Worm (Caenorhabditis elegans): ENCODE measurements around the gene agt-2.

The agt-2 gene

DNA sequence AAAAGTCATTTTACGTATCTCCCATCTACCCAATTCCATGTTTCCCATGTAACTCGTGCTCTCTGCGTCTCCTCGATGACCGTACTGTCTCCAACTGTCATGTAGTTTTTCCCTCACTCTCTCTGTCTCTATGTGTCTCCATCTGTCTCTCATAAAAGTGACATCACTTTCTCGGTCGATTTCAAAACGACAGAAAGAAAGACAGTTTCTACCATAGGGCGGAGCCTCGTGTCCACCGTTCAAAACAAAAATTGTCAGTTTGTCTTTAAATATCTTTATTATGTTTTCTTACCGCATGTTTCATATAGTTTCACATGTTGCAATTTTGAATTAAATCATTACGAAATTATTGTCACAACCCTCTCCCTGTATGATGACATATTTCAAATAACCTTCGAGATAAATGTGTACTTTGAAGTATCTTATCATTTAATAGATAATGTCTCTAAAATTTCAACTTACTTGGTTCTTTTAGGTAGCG, 43.4 kb downstream of the agt-2 start (continued):
- TF ChIP-seq F57C9.4 (tag; optimal IDR thresholded peaks at IDR 0.05) (no peak), ccch-3 (GFP tag; optimal IDR thresholded peaks at IDR 0.05) (no peak), ztf-25 (GFP tag; IDR thresholded peaks at IDR 0.05) (no peak), snpc-1.3 (tag; optimal IDR thresholded peaks at IDR 0.05; ENCODE audit: insufficient read depth) (no peak), T26A5.8 (tag; optimal IDR thresholded peaks at IDR 0.05) (no peak), attf-6 (GFP tag; IDR thresholded peaks at IDR 0.05) (no peak), nhr-80 (tag; optimal IDR thresholded peaks at IDR 0.05) (peak; percentile 84), madf-3 (GFP tag; IDR thresholded peaks at IDR 0.05) (no peak), egrh-3 (GFP tag; IDR thresholded peaks at IDR 0.05) (no peak), mxl-1 (tag; optimal IDR thresholded peaks at IDR 0.05) (no peak), hsf-1 (GFP tag; IDR thresholded peaks at IDR 0.05) (no peak), hrde-1 (tag; optimal IDR thresholded peaks at IDR 0.05; ENCODE audit: borderline replicate concordance) (no peak), nhr-179 (tag; optimal IDR thresholded peaks at IDR 0.05) (no peak), dpl-1 (GFP tag; optimal IDR thresholded peaks at IDR 0.05) (no peak), madf-6 (GFP tag; IDR thresholded peaks at IDR 0.05) (no peak), lin-35 (GFP tag; optimal IDR thresholded peaks at IDR 0.05) (peak in 1 of 3 experiments; percentile 18), lin-26 (GFP tag; IDR thresholded peaks at IDR 0.05) (no peak), mel-28 (tag; optimal IDR thresholded peaks at IDR 0.05; ENCODE audit: borderline replicate concordance) (no peak), rpc-1 (optimal IDR thresholded peaks at IDR 0.05) (no peak), rpc-1 (tag; optimal IDR thresholded peaks at IDR 0.05) (no peak), him-1 (tag; optimal IDR thresholded peaks at IDR 0.05) (no peak), let-526 (GFP tag; IDR thresholded peaks at IDR 0.05) (no peak), repo-1 (tag; optimal IDR thresholded peaks at IDR 0.05) (no peak), cebp-1 (GFP tag; IDR thresholded peaks at IDR 0.05) (peak; percentile 77), cebp-1 (tag; optimal IDR thresholded peaks at IDR 0.05) (peak; percentile 94), snpc-3.4 (tag; optimal IDR thresholded peaks at IDR 0.05) (no peak), F49E8.2 (tag; optimal IDR thresholded peaks at IDR 0.05; ENCODE audit: insufficient read depth) (no peak), ceh-79 (tag; optimal IDR thresholded peaks at IDR 0.05) (no peak), hlh-12 (tag; optimal IDR thresholded peaks at IDR 0.05) (no peak), ztf-22 (GFP tag; optimal IDR thresholded peaks at IDR 0.05) (peak; percentile 25), ztf-28 (GFP tag; IDR thresholded peaks at IDR 0.05) (no peak), snpc-4 (GFP tag; optimal IDR thresholded peaks at IDR 0.05) (no peak), snpc-4 (tag; optimal IDR thresholded peaks at IDR 0.05) (peak in 1 of 4 experiments; percentile 49), F52B5.7 (tag; optimal IDR thresholded peaks at IDR 0.05) (no peak), tbx-9 (tag; optimal IDR thresholded peaks at IDR 0.05; ENCODE audit: borderline replicate concordance) (no peak), bed-2 (GFP tag; IDR thresholded peaks at IDR 0.05) (no peak), F39B2.1 (GFP tag; IDR thresholded peaks at IDR 0.05) (no peak), zfh-2 (GFP tag; conservative IDR thresholded peaks at IDR 0.05) (0 out of 2 replicates have a peak, but pooled peaks have one; percentile 9), B0035.1 (tag; optimal IDR thresholded peaks at IDR 0.05) (no peak), ceh-58 (GFP tag; IDR thresholded peaks at IDR 0.05) (no peak), die-1 (tag; optimal IDR thresholded peaks at IDR 0.05) (no peak), Y79H2A.3 (GFP tag; conservative IDR thresholded peaks at IDR 0.05) (no peak), hmg-1.2 (GFP tag; IDR thresholded peaks at IDR 0.05) (peak; percentile 91), somi-1 (GFP tag; optimal IDR thresholded peaks at IDR 0.05) (peak; percentile 70), ekl-4 (GFP tag; IDR thresholded peaks at IDR 0.05) (0 out of 2 replicates have a peak, but pooled peaks have one; percentile 11), ztf-18 (tag; optimal IDR thresholded peaks at IDR 0.05) (no peak), snpc-1.1 (tag; optimal IDR thresholded peaks at IDR 0.05; ENCODE audit: insufficient read depth) (no peak), dpff-1 (tag; optimal IDR thresholded peaks at IDR 0.05) (no peak), lsl-1 (GFP tag; optimal IDR thresholded peaks at IDR 0.05) (no peak)

All from whole organism, young adult.